Fruit fly (Drosophila melanogaster) whole organism, embryonic: Measurements from ENCODE around the gene CG31174.

ENCODE experiments used
- Adf1 ChIP-seq: fragments of 200-800 bp; sonication (Bioruptor generic); IDR thresholded peaks from 2 replicates; pipeline ENCODE4 v1.3.6; 2022; ENCODE audit warnings: missing biosample characterization, missing genetic modification characterization
- Asciz ChIP-seq: fragments of 200-800 bp; sonication (Bioruptor generic); optimal IDR thresholded peaks from 2 replicates; lab custom pipeline; 2017; ENCODE audit warnings: missing biosample characterization, mild to moderate bottlenecking, missing genetic modification characterization, missing genetic modification reagents
- Atf6 ChIP-seq: fragments of 200-800 bp; sonication (Bioruptor generic); IDR thresholded peaks from 2 replicates; pipeline ENCODE4 v1.3.6; 2022; ENCODE audit warnings: missing biosample characterization, missing genetic modification characterization
- Blimp-1 ChIP-seq: fragments of 200-800 bp; sonication (Bioruptor generic); optimal IDR thresholded peaks from 3 replicates; lab custom pipeline; 2018; ENCODE audit warnings: missing biosample characterization, missing genetic modification characterization, mild to moderate bottlenecking, moderate library complexity, missing genetic modification reagents
- CG10321 ChIP-seq: fragments of 200-800 bp; sonication (Bioruptor generic); IDR thresholded peaks from 2 replicates; pipeline ENCODE4 v1.3.6; 2022; ENCODE audit warnings: missing biosample characterization, missing genetic modification characterization
- CG10654 ChIP-seq: fragments of 200-800 bp; sonication (Bioruptor generic); optimal IDR thresholded peaks from 2 replicates; lab custom pipeline; 2016; ENCODE audit warnings: missing biosample characterization, missing genetic modification characterization
- CG11093 ChIP-seq: fragments of 200-800 bp; sonication (Bioruptor generic); IDR thresholded peaks from 3 replicates; pipeline ENCODE4 v1.3.6; 2022; ENCODE audit warnings: missing biosample characterization, missing genetic modification characterization
- CG12071 ChIP-seq: fragments of 200-800 bp; sonication (Bioruptor generic); optimal IDR thresholded peaks from 3 replicates; lab custom pipeline; 2018; ENCODE audit warnings: missing biosample characterization, mild to moderate bottlenecking, missing genetic modification characterization
- CG12769 ChIP-seq: fragments of 200-800 bp; sonication (Bioruptor generic); optimal IDR thresholded peaks from 2 replicates; lab custom pipeline; 2019; ENCODE audit warnings: missing biosample characterization, mild to moderate bottlenecking, missing genetic modification characterization, moderate library complexity
- CG14667 ChIP-seq: fragments of 200-800 bp; sonication (Bioruptor generic); IDR thresholded peaks from 2 replicates; pipeline ENCODE4 v1.3.6; 2022; ENCODE audit warnings: missing biosample characterization, missing genetic modification characterization
- CG16863 ChIP-seq: fragments of 200-800 bp; sonication (Bioruptor generic); optimal IDR thresholded peaks from 3 replicates; lab custom pipeline; 2016; ENCODE audit warnings: missing biosample characterization, missing genetic modification characterization
- CG18476 ChIP-seq: fragments of 200-800 bp; sonication (Bioruptor generic); optimal IDR thresholded peaks from 2 replicates; lab custom pipeline; 2016; ENCODE audit warnings: missing biosample characterization, mild to moderate bottlenecking, missing genetic modification characterization
- CG30020 ChIP-seq: fragments of 200-800 bp; optimal IDR thresholded peaks from 2 replicates; lab custom pipeline; 2019; ENCODE audit warnings: missing biosample characterization, mild to moderate bottlenecking, missing genetic modification characterization, moderate library complexity
- CG31224 ChIP-seq: fragments of 200-800 bp; sonication (Bioruptor generic); IDR thresholded peaks from 2 replicates; pipeline ENCODE4 v1.3.6; 2022; ENCODE audit warnings: missing biosample characterization, missing genetic modification characterization
- CG31441 ChIP-seq: fragments of 200-800 bp; sonication (Bioruptor generic); IDR thresholded peaks from 2 replicates; pipeline ENCODE4 v1.3.6; 2022; ENCODE audit warnings: missing biosample characterization, missing genetic modification characterization
- CG5245 ChIP-seq: fragments of 200-800 bp; sonication (Bioruptor generic); optimal IDR thresholded peaks from 3 replicates; lab custom pipeline; 2016; ENCODE audit warnings: missing biosample characterization, missing genetic modification characterization
- CG7357 ChIP-seq: fragments of 200-800 bp; sonication (Bioruptor generic); IDR thresholded peaks from 3 replicates; pipeline ENCODE4 v1.3.6; 2022; ENCODE audit warnings: missing biosample characterization, missing genetic modification characterization
- CG7987 ChIP-seq: fragments of 200-800 bp; sonication (Bioruptor generic); optimal IDR thresholded peaks from 2 replicates; lab custom pipeline; 2018; ENCODE audit warnings: missing biosample characterization, mild to moderate bottlenecking, missing genetic modification characterization, moderate library complexity
- CG8765 ChIP-seq: fragments of 200-800 bp; sonication (Bioruptor generic); IDR thresholded peaks from 2 replicates; pipeline ENCODE4 v1.3.6; 2022; ENCODE audit warnings: missing biosample characterization, missing genetic modification characterization
- CG9215 ChIP-seq: fragments of 200-800 bp; sonication (Bioruptor generic); IDR thresholded peaks from 2 replicates; pipeline ENCODE4 v1.3.6; 2022; ENCODE audit warnings: missing biosample characterization, missing genetic modification characterization
- Dfd ChIP-seq, 2 experiments: fragments of >200 bp; optimal IDR thresholded peaks; 2 replicates each; lab custom pipeline; 2017; ENCODE audit warnings: missing biosample characterization in 2 of 2, missing genetic modification characterization in 2 of 2
- ERR ChIP-seq: fragments of 200-800 bp; sonication (Bioruptor generic); optimal IDR thresholded peaks from 2 replicates; lab custom pipeline; 2016; ENCODE audit warnings: missing biosample characterization, missing genetic modification characterization
- HLHmδ ChIP-seq: fragments of 200-800 bp; sonication (Bioruptor generic); optimal IDR thresholded peaks from 2 replicates; lab custom pipeline; 2018; ENCODE audit warnings: missing biosample characterization, mild to moderate bottlenecking, missing genetic modification characterization, moderate library complexity
- Lim3 ChIP-seq: fragments of 200-800 bp; sonication (Bioruptor generic); IDR thresholded peaks from 2 replicates; pipeline ENCODE4 v1.3.6; 2022; ENCODE audit warnings: missing biosample characterization, missing genetic modification characterization
- Rx ChIP-seq: fragments of 200-800 bp; sonication (Bioruptor generic); IDR thresholded peaks from 2 replicates; pipeline ENCODE4 v1.3.6; 2022; ENCODE audit warnings: missing biosample characterization, missing genetic modification characterization
- Side ChIP-seq: fragments of 200-800 bp; sonication (Bioruptor generic); optimal IDR thresholded peaks from 2 replicates; lab custom pipeline; 2016; ENCODE audit warnings: missing biosample characterization, missing genetic modification characterization
- Sin3A ChIP-seq: fragments of >200 bp; optimal IDR thresholded peaks from 2 replicates; lab custom pipeline; 2018
- Tbp ChIP-seq: fragments of >200 bp; optimal IDR thresholded peaks from 2 replicates; lab custom pipeline; 2018; ENCODE audit warnings: missing biosample characterization, missing genetic modification characterization
- Xbp1 ChIP-seq: fragments of 200-800 bp; sonication (Bioruptor generic); optimal IDR thresholded peaks from 3 replicates; lab custom pipeline; 2016; ENCODE audit warnings: missing biosample characterization, mild to moderate bottlenecking, missing genetic modification characterization
- bigmax ChIP-seq: fragments of 200-800 bp; sonication (Bioruptor generic); optimal IDR thresholded peaks from 2 replicates; lab custom pipeline; 2018; ENCODE audit warnings: missing biosample characterization, mild to moderate bottlenecking, missing genetic modification characterization
- br ChIP-seq: fragments of >200 bp; optimal IDR thresholded peaks from 2 replicates; lab custom pipeline; 2017
- ci ChIP-seq: fragments of 200-800 bp; sonication (Bioruptor generic); IDR thresholded peaks from 3 replicates; pipeline ENCODE4 v1.3.6; 2022; ENCODE audit warnings: missing biosample characterization, missing genetic modification characterization
- crc ChIP-seq: fragments of 200-800 bp; sonication (Bioruptor generic); optimal IDR thresholded peaks from 2 replicates; lab custom pipeline; 2016; ENCODE audit warnings: missing biosample characterization, missing genetic modification characterization
- dysf ChIP-seq: fragments of 200-800 bp; sonication (Bioruptor generic); IDR thresholded peaks from 3 replicates; pipeline ENCODE4 v1.3.6; 2022; ENCODE audit warnings: missing biosample characterization, missing genetic modification characterization
- ems ChIP-seq: fragments of 200-800 bp; sonication (Bioruptor generic); optimal IDR thresholded peaks from 3 replicates; lab custom pipeline; 2016; ENCODE audit warnings: missing biosample characterization, missing genetic modification characterization
- ftz-f1 ChIP-seq: fragments of 200-800 bp; sonication (Bioruptor generic); optimal IDR thresholded peaks from 2 replicates; lab custom pipeline; 2016; ENCODE audit warnings: missing biosample characterization, missing genetic modification characterization
- gcm ChIP-seq: fragments of 200-800 bp; sonication (Bioruptor generic); optimal IDR thresholded peaks from 2 replicates; lab custom pipeline; 2019; ENCODE audit warnings: missing biosample characterization, mild to moderate bottlenecking, missing genetic modification characterization, moderate library complexity
- grau ChIP-seq: fragments of 200-800 bp; optimal IDR thresholded peaks from 3 replicates; lab custom pipeline; 2019; ENCODE audit warnings: missing biosample characterization, mild to moderate bottlenecking, missing genetic modification characterization, moderate library complexity
- gsb-n ChIP-seq: fragments of 200-800 bp; sonication (Bioruptor generic); optimal IDR thresholded peaks from 3 replicates; lab custom pipeline; 2018; ENCODE audit warnings: missing biosample characterization, mild to moderate bottlenecking, missing genetic modification characterization
- h ChIP-seq: fragments of >200 bp; optimal IDR thresholded peaks from 2 replicates; lab custom pipeline; 2017
- ind ChIP-seq: fragments of 200-800 bp; sonication (Bioruptor generic); optimal IDR thresholded peaks from 3 replicates; lab custom pipeline; 2016; ENCODE audit warnings: missing biosample characterization, missing genetic modification characterization
- jigr1 ChIP-seq: fragments of 200-800 bp; sonication (Bioruptor generic); IDR thresholded peaks from 3 replicates; pipeline ENCODE4 v1.3.6; 2022; ENCODE audit warnings: missing biosample characterization, missing genetic modification characterization
- ken ChIP-seq: fragments of 200-800 bp; sonication (Bioruptor generic); IDR thresholded peaks from 3 replicates; pipeline ENCODE4 v1.3.6; 2022; ENCODE audit warnings: missing biosample characterization, missing genetic modification characterization
- lmd ChIP-seq: fragments of 200-800 bp; sonication (Bioruptor generic); IDR thresholded peaks from 2 replicates; pipeline ENCODE4 v1.3.6; 2022; ENCODE audit warnings: missing biosample characterization, missing genetic modification characterization
- otp ChIP-seq: fragments of 200-800 bp; sonication (Bioruptor generic); IDR thresholded peaks from 3 replicates; pipeline ENCODE4, ENCODE4 v1.3.6; 2022; ENCODE audit warnings: missing biosample characterization, missing genetic modification characterization
- phol ChIP-seq: fragments of 200-800 bp; sonication (Bioruptor generic); optimal IDR thresholded peaks from 3 replicates; lab custom pipeline; 2018; ENCODE audit warnings: missing biosample characterization, mild to moderate bottlenecking, missing genetic modification characterization, moderate library complexity
- sd ChIP-seq: fragments of 200-800 bp; sonication (Bioruptor generic); optimal IDR thresholded peaks from 3 replicates; lab custom pipeline; 2018; ENCODE audit warnings: missing biosample characterization, mild to moderate bottlenecking, missing genetic modification characterization, moderate library complexity
- sens ChIP-seq: fragments of 200-800 bp; sonication (Bioruptor generic); peaks from one replicate; lab custom pipeline; 2016; ENCODE audit warnings: missing biosample characterization, missing genetic modification characterization
- sim ChIP-seq: fragments of 200-800 bp; sonication (Bioruptor generic); IDR thresholded peaks from 2 replicates; pipeline ENCODE4 v1.3.6; 2022; ENCODE audit warnings: missing biosample characterization, missing genetic modification characterization
- stwl ChIP-seq: fragments of 200-800 bp; sonication (Bioruptor generic); optimal IDR thresholded peaks from 3 replicates; lab custom pipeline; 2018; ENCODE audit warnings: missing biosample characterization, mild to moderate bottlenecking, missing genetic modification characterization, moderate library complexity
- tgo ChIP-seq: fragments of 200-800 bp; sonication (Bioruptor generic); IDR thresholded peaks from 3 replicates; pipeline ENCODE4 v1.3.6; 2022; ENCODE audit warnings: missing biosample characterization, missing genetic modification characterization
- tio ChIP-seq: fragments of 200-800 bp; sonication (Bioruptor generic); optimal IDR thresholded peaks from 2 replicates; lab custom pipeline; 2017; ENCODE audit warnings: missing biosample characterization, missing genetic modification characterization, inconsistent platforms
- ttk ChIP-seq: fragments of 200-800 bp; sonication (Bioruptor generic); IDR thresholded peaks from 2 replicates; pipeline ENCODE4 v2.1.2; 2022; ENCODE audit warnings: missing biosample characterization, missing genetic modification characterization
- usp ChIP-seq: fragments of >200 bp; optimal IDR thresholded peaks from 2 replicates; lab custom pipeline; 2017; ENCODE audit warnings: missing biosample characterization, missing genetic modification characterization

Gene CG31174

DNA sequence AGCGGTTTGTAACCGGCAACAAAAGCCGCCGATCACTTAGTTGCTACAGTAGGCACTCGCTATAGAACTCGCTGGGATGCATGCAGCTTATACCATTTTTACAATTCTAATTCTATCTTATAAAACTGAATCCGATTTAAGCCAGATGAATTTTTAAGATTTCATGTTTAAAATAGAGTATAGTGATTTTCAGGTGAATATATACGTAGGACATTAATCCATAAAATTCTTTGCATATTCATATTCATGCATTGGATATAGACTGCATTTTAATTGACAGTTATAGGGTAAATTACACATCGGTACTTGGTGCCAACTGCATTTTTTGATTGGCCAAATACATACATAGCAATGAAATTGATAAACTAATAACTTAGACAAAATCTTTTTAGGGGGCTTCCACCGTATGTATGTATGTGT, 18.3 kb upstream of the CG31174 start (continued):
- TF ChIP-seq ttk (GFP tag; lab: Robert Waterston, UW) (peak; percentile 38; the same call in 1 of the 2 replicates), CG10321 (GFP tag; lab: Robert Waterston, UW) (no peak), lmd (GFP tag; lab: Robert Waterston, UW) (peak; percentile 72), crc (GFP tag; lab: Kevin White, UChicago) (no peak), phol (peak; percentile 51), CG9215 (GFP tag; lab: Robert Waterston, UW) (no peak; the same call in 1 of the 2 replicates), CG5245 (GFP tag; lab: Kevin White, UChicago) (peak; percentile 33), ci (GFP tag; lab: Robert Waterston, UW) (no peak), gsb-n (no peak), CG31441 (GFP tag; lab: Robert Waterston, UW) (no peak), ind (GFP tag; lab: Kevin White, UChicago) (peak; percentile 51), br (no peak), sens (peak; percentile 51), sd (tag; lab: Kevin White, UChicago) (no peak), CG7357 (GFP tag; lab: Robert Waterston, UW) (peak; percentile 45; the same call in 1 of the 3 replicates), CG18476 (peak; percentile 36), ftz-f1 (no peak), Lim3 (no peak), gcm (GFP tag; lab: Kevin White, UChicago) (peak; percentile 11), CG7987 (GFP tag; lab: Kevin White, UChicago) (no peak), Xbp1 (GFP tag; lab: Kevin White, UChicago) (peak; percentile 42), ken (GFP tag; lab: Robert Waterston, UW) (0 out of 3 replicates have a peak, but pooled peaks have one; percentile 53), ERR (GFP tag; lab: Kevin White, UChicago) (no peak), Sin3A (no peak), CG8765 (GFP tag; lab: Robert Waterston, UW) (no peak), Tbp (GFP tag; lab: Kevin White, UChicago) (no peak), CG11093 (GFP tag; lab: Robert Waterston, UW) (no peak), Rx (peak; percentile 46; the same call in 1 of the 2 replicates), CG31224 (peak; percentile 32), CG12071 (no peak), HLHmδ (GFP tag; lab: Kevin White, UChicago) (no peak), CG12769 (tag; lab: Kevin White, UChicago) (no peak), Blimp-1 (GFP tag; lab: Kevin White, UChicago) (peak; percentile 39), dysf (GFP tag; lab: Robert Waterston, UW) (peak; percentile 65), sim (0 out of 2 replicates have a peak, but pooled peaks have one; percentile 27), Side (GFP tag; lab: Kevin White, UChicago) (no peak), grau (tag; lab: Kevin White, UChicago) (peak; percentile 84), h (lab: Kevin White, UChicago) (no peak), Adf1 (GFP tag; lab: Robert Waterston, UW) (0 out of 2 replicates have a peak, but pooled peaks have one; percentile 1), usp (GFP tag; lab: Kevin White, UChicago) (no peak), bigmax (GFP tag; lab: Kevin White, UChicago) (no peak), Atf6 (peak; percentile 31; the same call in 1 of the 2 replicates), otp (GFP tag; lab: Robert Waterston, UW) (0 out of 3 replicates have a peak, but pooled peaks have one; percentile 45), tio (no peak), tgo (GFP tag; lab: Robert Waterston, UW) (peak; percentile 36; the same call in 1 of the 3 replicates), CG30020 (no peak), Dfd (GFP tag; optimal IDR thresholded peaks at IDR 0.05; lab: Kevin White, UChicago) (no peak), Asciz (peak; percentile 40), jigr1 (no peak), CG16863 (GFP tag; lab: Kevin White, UChicago) (peak; percentile 12), ems (GFP tag; lab: Kevin White, UChicago) (peak; percentile 16), CG14667 (0 out of 2 replicates have a peak, but pooled peaks have one; percentile 42), stwl (tag; lab: Kevin White, UChicago) (no peak), CG10654 (GFP tag; lab: Kevin White, UChicago) (no peak)
